Worm (Caenorhabditis elegans) whole organism, young adult: ENCODE measurements around the gene Y94H6A.3.

Source experiments
- B0019.2 ChIP-seq: fragments of 200-800 bp; sonication (Bioruptor generic); conservative IDR thresholded peaks from 2 replicates; pipeline ENCODE4 v1.3.6; 2022; ENCODE audit warnings: missing genetic modification reagents, missing genetic modification characterization, missing compliant biosample characterization
- C06A6.2 ChIP-seq: fragments of 200-800 bp; sonication (Bioruptor generic); conservative IDR thresholded peaks from 2 replicates; pipeline ENCODE4 v1.3.6; 2022; ENCODE audit warnings: missing genetic modification characterization, missing compliant biosample characterization
- F23B12.7 ChIP-seq: sonication (generic microtip); optimal IDR thresholded peaks from 2 replicates; lab custom pipeline; 2017; ENCODE audit warnings: missing genetic modification characterization, mild to moderate bottlenecking, missing compliant biosample characterization, antibody characterized with exemption, moderate library complexity; ENCODE audit not compliant: insufficient read depth
- F39B2.1 ChIP-seq: fragments of 200-800 bp; sonication (Bioruptor generic); IDR thresholded peaks from 2 replicates; pipeline ENCODE4 v1.3.6; 2022; ENCODE audit warnings: missing genetic modification reagents, missing genetic modification characterization, missing compliant biosample characterization
- F57C9.4 ChIP-seq: sonication (generic microtip); optimal IDR thresholded peaks from 2 replicates; lab custom pipeline; 2017; ENCODE audit warnings: mild to moderate bottlenecking, missing genetic modification characterization, missing compliant biosample characterization
- Y67H2A.10 ChIP-seq: fragments of 200-800 bp; sonication (Bioruptor generic); conservative IDR thresholded peaks from 2 replicates; pipeline ENCODE4 v1.3.6; 2022; ENCODE audit warnings: missing genetic modification reagents, missing genetic modification characterization, missing compliant biosample characterization
- Y79H2A.3 ChIP-seq: fragments of 200-800 bp; sonication (Bioruptor generic); conservative IDR thresholded peaks from 2 replicates; pipeline ENCODE4 v1.3.6; 2022; ENCODE audit warnings: missing genetic modification reagents, missing genetic modification characterization, missing compliant biosample characterization
- ZK185.1 ChIP-seq: sonication (generic microtip); optimal IDR thresholded peaks from 2 replicates; lab custom pipeline; 2016; ENCODE audit warnings: mild to moderate bottlenecking, missing genetic modification characterization, missing compliant biosample characterization; ENCODE audit not compliant: poor library complexity, severe bottlenecking
- aptf-2 ChIP-seq: fragments of 200-800 bp; sonication (Bioruptor generic); conservative IDR thresholded peaks from 2 replicates; pipeline ENCODE4 v1.3.6; 2022; ENCODE audit warnings: missing genetic modification reagents, missing genetic modification characterization, missing compliant biosample characterization
- aptf-3 ChIP-seq: fragments of 200-800 bp; sonication (Bioruptor generic); IDR thresholded peaks from 2 replicates; pipeline ENCODE4 v1.3.6; 2022; ENCODE audit warnings: missing genetic modification characterization, missing compliant biosample characterization
- attf-5 ChIP-seq: fragments of 200-800 bp; sonication (Bioruptor generic); optimal IDR thresholded peaks from 2 replicates; lab custom pipeline; 2018; ENCODE audit warnings: mild to moderate bottlenecking, missing genetic modification characterization, missing compliant biosample characterization
- ccch-3 ChIP-seq: fragments of 200-800 bp; sonication (Bioruptor generic); optimal IDR thresholded peaks from 2 replicates; lab custom pipeline; 2018; ENCODE audit warnings: mild to moderate bottlenecking, missing genetic modification characterization, missing compliant biosample characterization
- ceh-58 ChIP-seq: fragments of 200-800 bp; sonication (Bioruptor generic); IDR thresholded peaks from 2 replicates; pipeline ENCODE4 v1.3.6; 2022; ENCODE audit warnings: missing genetic modification characterization, missing compliant biosample characterization
- ceh-91 ChIP-seq: fragments of 200-800 bp; sonication (Bioruptor generic); IDR thresholded peaks from 2 replicates; pipeline ENCODE4 v1.3.6; 2022; ENCODE audit warnings: missing genetic modification reagents, missing genetic modification characterization, missing compliant biosample characterization
- chd-7 ChIP-seq: sonication (generic microtip); optimal IDR thresholded peaks from 2 replicates; lab custom pipeline; 2016; ENCODE audit warnings: mild to moderate bottlenecking, missing genetic modification characterization, moderate library complexity, missing compliant biosample characterization
- die-1 ChIP-seq: sonication (generic microtip); optimal IDR thresholded peaks from 2 replicates; lab custom pipeline; 2016; ENCODE audit warnings: missing genotype, mild to moderate bottlenecking, missing genetic modification characterization, missing compliant biosample characterization
- dpff-1 ChIP-seq: sonication (generic microtip); optimal IDR thresholded peaks from 2 replicates; lab custom pipeline; 2017; ENCODE audit warnings: mild to moderate bottlenecking, missing genetic modification characterization, missing compliant biosample characterization
- dpl-1 ChIP-seq: fragments of 150-350 bp; optimal IDR thresholded peaks from 2 replicates; lab custom pipeline; 2014; ENCODE audit warnings: missing biosample characterization, missing genetic modification reagents, missing genetic modification characterization
- efl-1 ChIP-seq: fragments of 150-350 bp; optimal IDR thresholded peaks from 2 replicates; lab custom pipeline; 2014; ENCODE audit warnings: missing biosample characterization, missing genetic modification reagents, missing genetic modification characterization
- egrh-3 ChIP-seq: fragments of 200-800 bp; sonication (Bioruptor generic); IDR thresholded peaks from 2 replicates; pipeline ENCODE4 v1.3.6; 2022; ENCODE audit warnings: missing genetic modification reagents, missing genetic modification characterization, missing compliant biosample characterization
- ets-4 ChIP-seq: fragments of 200-800 bp; sonication (Bioruptor generic); optimal IDR thresholded peaks from 2 replicates; lab custom pipeline; 2018; ENCODE audit warnings: mild to moderate bottlenecking, missing genetic modification characterization, missing compliant biosample characterization
- gei-17 ChIP-seq: fragments of 200-800 bp; sonication (Bioruptor generic); optimal IDR thresholded peaks from 2 replicates; lab custom pipeline; 2018; ENCODE audit warnings: mild to moderate bottlenecking, missing genetic modification characterization, missing compliant biosample characterization
- hlh-12 ChIP-seq: sonication (generic microtip); optimal IDR thresholded peaks from 2 replicates; lab custom pipeline; 2016; ENCODE audit warnings: missing genetic modification characterization, missing compliant biosample characterization
- hmg-1.2 ChIP-seq: fragments of 200-800 bp; sonication (Bioruptor generic); IDR thresholded peaks from 2 replicates; pipeline ENCODE4 v1.3.6; 2022; ENCODE audit warnings: missing genetic modification reagents, missing genetic modification characterization, missing compliant biosample characterization
- hmg-20 ChIP-seq: fragments of 200-800 bp; sonication (Bioruptor generic); IDR thresholded peaks from 2 replicates; pipeline ENCODE4 v1.3.6; 2022; ENCODE audit warnings: missing genetic modification reagents, missing genetic modification characterization, missing compliant biosample characterization
- lin-35 ChIP-seq, 3 experiments: fragments of 150-350 bp in 2 of 3; sonication (generic microtip) in 1 of 3; optimal IDR thresholded peaks; 2 replicates each; lab custom pipeline; 2014 to 2018; ENCODE audit warnings: missing biosample characterization in 3 of 3, missing genetic modification characterization in 3 of 3, missing genetic modification reagents in 3 of 3
- lir-1 ChIP-seq: fragments of 200-800 bp; sonication (Bioruptor generic); conservative IDR thresholded peaks from 2 replicates; pipeline ENCODE4 v1.3.6; 2022; ENCODE audit warnings: missing genetic modification reagents, missing genetic modification characterization, missing compliant biosample characterization
- mcd-1 ChIP-seq: fragments of 200-800 bp; sonication (Bioruptor generic); IDR thresholded peaks from 2 replicates; pipeline ENCODE4 v1.3.6; 2022; ENCODE audit warnings: missing genetic modification reagents, missing genetic modification characterization, missing compliant biosample characterization
- nfya-1 ChIP-seq: sonication (generic microtip); optimal IDR thresholded peaks from 2 replicates; lab custom pipeline; 2017; ENCODE audit warnings: antibody characterized with exemption, missing compliant biosample characterization, missing genetic modification characterization, borderline replicate concordance; ENCODE audit not compliant: insufficient read depth
- nfyb-1 ChIP-seq: fragments of 200-800 bp; sonication (Bioruptor generic); IDR thresholded peaks from 2 replicates; pipeline ENCODE4 v1.3.6; 2022; ENCODE audit warnings: missing genetic modification reagents, missing genetic modification characterization, missing compliant biosample characterization
- nhr-120 ChIP-seq: fragments of 200-800 bp; sonication (Bioruptor generic); IDR thresholded peaks from 2 replicates; pipeline ENCODE4 v1.3.6; 2022; ENCODE audit warnings: missing genetic modification characterization, missing compliant biosample characterization
- nhr-179 ChIP-seq: sonication (generic microtip); optimal IDR thresholded peaks from 2 replicates; lab custom pipeline; 2016; ENCODE audit warnings: mild to moderate bottlenecking, missing genetic modification characterization, missing compliant biosample characterization
- pbrm-1 ChIP-seq: fragments of 200-800 bp; sonication (Bioruptor generic); IDR thresholded peaks from 2 replicates; pipeline ENCODE4 v1.3.6; 2022; ENCODE audit warnings: missing genetic modification reagents, missing genetic modification characterization, missing compliant biosample characterization
- rcor-1 ChIP-seq: fragments of 200-800 bp; sonication (Bioruptor generic); IDR thresholded peaks from 2 replicates; pipeline ENCODE4 v1.3.6; 2022; ENCODE audit warnings: missing genetic modification reagents, missing genetic modification characterization, missing compliant biosample characterization
- repo-1 ChIP-seq: sonication (generic microtip); optimal IDR thresholded peaks from 2 replicates; lab custom pipeline; 2017; ENCODE audit warnings: mild to moderate bottlenecking, missing genetic modification characterization, missing compliant biosample characterization
- snpc-4 ChIP-seq, 5 experiments: fragments of 150-350 bp in 1 of 5; sonication (generic microtip) in 4 of 5; optimal IDR thresholded peaks; 2 replicates each; lab custom pipeline; 2014 to 2018; ENCODE audit warnings: missing genetic modification characterization in 5 of 5, missing biosample characterization in 3 of 5, antibody characterized with exemption in 2 of 5, mild to moderate bottlenecking in 2 of 5, missing compliant biosample characterization in 2 of 5, missing genotype in 2 of 5, moderate library complexity in 2 of 5, missing genetic modification reagents in 1 of 5
- unc-130 ChIP-seq: sonication (generic microtip); optimal IDR thresholded peaks from 2 replicates; lab custom pipeline; 2016; ENCODE audit warnings: missing genetic modification reagents, missing genetic modification characterization, missing compliant biosample characterization
- unc-62 ChIP-seq: fragments of 150-350 bp; optimal IDR thresholded peaks from 2 replicates; lab custom pipeline; 2014; ENCODE audit warnings: missing biosample characterization, missing genetic modification reagents, missing genetic modification characterization
- ztf-22 ChIP-seq: fragments of 200-800 bp; sonication (Bioruptor generic); optimal IDR thresholded peaks from 2 replicates; lab custom pipeline; 2018; ENCODE audit warnings: mild to moderate bottlenecking, missing genetic modification characterization, moderate library complexity, missing compliant biosample characterization
- ztf-26 ChIP-seq: sonication (generic microtip); optimal IDR thresholded peaks from 2 replicates; lab custom pipeline; 2017; ENCODE audit warnings: missing genetic modification characterization, missing compliant biosample characterization
- ztf-3 ChIP-seq: fragments of 200-800 bp; sonication (Bioruptor generic); optimal IDR thresholded peaks from 2 replicates; lab custom pipeline; 2018; ENCODE audit warnings: mild to moderate bottlenecking, missing genetic modification characterization, missing compliant biosample characterization

The Y94H6A.3 gene

DNA sequence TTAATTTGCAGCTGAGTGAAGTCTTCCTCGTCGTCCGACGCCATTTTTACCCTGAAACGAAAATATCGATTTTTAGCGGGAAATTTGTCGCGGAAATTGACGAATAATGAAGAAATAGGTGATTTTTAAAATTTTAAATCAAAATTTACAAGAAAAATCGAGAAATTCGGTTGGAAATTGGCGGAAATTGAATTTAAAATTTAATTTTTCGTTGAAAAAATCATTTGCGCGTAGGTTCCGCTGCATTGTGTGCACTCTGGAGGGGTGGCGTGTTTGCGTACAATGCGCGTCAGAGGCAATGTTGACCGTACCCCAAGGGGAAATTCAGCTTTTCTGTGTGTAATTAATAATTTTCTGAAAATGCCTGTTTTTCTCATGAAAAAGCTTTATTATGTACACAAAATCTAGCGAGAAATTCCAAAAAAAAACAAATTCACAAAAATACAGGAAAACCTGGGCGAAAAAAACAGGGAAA lies 27.7 kb downstream of the Y94H6A.3 start, which contains the start of gene Y94H6A.5 (continued):
- TF ChIP-seq mcd-1 (GFP tag; lab: Robert Waterston, UW) = peak; percentile 57; the same call in 1 of the 2 replicates
- TF ChIP-seq ztf-26 (tag; lab: Kevin White, UChicago) = no peak
- TF ChIP-seq ccch-3 (GFP tag; lab: Kevin White, UChicago) = no peak
- TF ChIP-seq snpc-4 (GFP tag; optimal IDR thresholded peaks at IDR 0.05; lab: Kevin White, UChicago) = no peak
- peak in 1 of 4 experiments; percentile 18 for TF ChIP-seq snpc-4 (tag; optimal IDR thresholded peaks at IDR 0.05; lab: Kevin White, UChicago)
- TF ChIP-seq egrh-3 = 0 out of 2 replicates have a peak, but pooled peaks have one; percentile 9
- TF ChIP-seq nhr-120 (GFP tag; lab: Robert Waterston, UW) = no peak
- peak in 1 of 3 experiments; percentile 17 for TF ChIP-seq lin-35 (GFP tag; optimal IDR thresholded peaks at IDR 0.05; lab: Kevin White, UChicago)
- TF ChIP-seq attf-5 = peak; percentile 34
- 0 out of 2 replicates have a peak, but pooled peaks have one; percentile 18 for TF ChIP-seq rcor-1

DNA sequence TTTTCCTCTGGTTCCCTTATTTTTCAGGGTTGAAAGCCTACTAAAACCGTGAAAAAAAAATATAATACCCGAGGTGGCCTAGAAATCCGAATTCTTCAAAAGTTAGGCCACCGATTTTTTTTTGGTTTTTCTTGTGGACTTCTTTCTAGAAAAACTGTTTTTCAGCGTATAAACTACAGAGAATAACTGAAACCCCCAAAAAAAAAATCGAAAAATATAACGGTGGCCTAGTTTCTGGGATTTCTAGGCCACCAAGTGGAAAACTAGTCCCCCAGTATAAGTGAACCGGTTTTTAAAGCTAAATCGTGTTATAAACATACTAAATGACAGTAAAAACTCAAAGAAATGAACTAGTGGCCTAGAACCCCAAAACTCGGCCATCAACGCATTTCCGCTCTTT lies 29.4 kb downstream of the Y94H6A.3 start:
- TF ChIP-seq unc-62 (GFP tag; lab: Kevin White, UChicago) (no peak), F57C9.4 (tag; lab: Kevin White, UChicago) (no peak), die-1 (tag; lab: Kevin White, UChicago) (no peak), dpl-1 (GFP tag; lab: Kevin White, UChicago) (no peak), dpff-1 (no peak), Y79H2A.3 (no peak), ets-4 (GFP tag; lab: Kevin White, UChicago) (no peak), nfya-1 (tag; lab: Kevin White, UChicago) (no peak), aptf-2 (GFP tag; lab: Robert Waterston, UW) (no peak), repo-1 (tag; lab: Kevin White, UChicago) (no peak), ceh-91 (no peak), Y67H2A.10 (GFP tag; lab: Robert Waterston, UW) (no peak), hlh-12 (tag; lab: Kevin White, UChicago) (no peak), aptf-3 (GFP tag; lab: Robert Waterston, UW) (no peak), chd-7 (no peak), gei-17 (GFP tag; lab: Kevin White, UChicago) (no peak), lir-1 (GFP tag; lab: Robert Waterston, UW) (no peak)

DNA sequence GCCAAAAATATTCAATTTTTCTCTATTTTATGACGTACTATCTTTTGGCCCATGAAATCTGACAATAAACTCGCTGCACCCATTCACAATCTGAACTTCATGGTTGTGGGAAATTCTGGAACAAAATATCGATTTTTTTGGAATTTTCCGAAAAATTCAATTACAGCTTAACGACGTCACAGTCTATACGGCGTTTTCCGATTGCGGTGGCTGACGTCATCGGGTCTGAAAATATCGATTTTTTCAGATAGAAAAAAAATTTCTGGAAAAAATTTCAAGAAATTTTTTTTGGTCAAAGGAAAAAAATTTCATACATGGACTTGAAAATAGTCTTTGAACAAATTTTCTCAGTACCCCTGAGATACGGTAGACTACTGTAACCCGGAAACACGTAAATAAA lies 30.7 kb downstream of the Y94H6A.3 start, which contains the start of gene ubc-8:
Gene ubc-8 (minus strand): TSS at position 227 of the 400 bp plus-strand sequence.
- TF ChIP-seq nhr-179 (tag; lab: Kevin White, UChicago) = no peak
- no peak for TF ChIP-seq aptf-3 (GFP tag; lab: Robert Waterston, UW)
- no peak for TF ChIP-seq ztf-3

DNA sequence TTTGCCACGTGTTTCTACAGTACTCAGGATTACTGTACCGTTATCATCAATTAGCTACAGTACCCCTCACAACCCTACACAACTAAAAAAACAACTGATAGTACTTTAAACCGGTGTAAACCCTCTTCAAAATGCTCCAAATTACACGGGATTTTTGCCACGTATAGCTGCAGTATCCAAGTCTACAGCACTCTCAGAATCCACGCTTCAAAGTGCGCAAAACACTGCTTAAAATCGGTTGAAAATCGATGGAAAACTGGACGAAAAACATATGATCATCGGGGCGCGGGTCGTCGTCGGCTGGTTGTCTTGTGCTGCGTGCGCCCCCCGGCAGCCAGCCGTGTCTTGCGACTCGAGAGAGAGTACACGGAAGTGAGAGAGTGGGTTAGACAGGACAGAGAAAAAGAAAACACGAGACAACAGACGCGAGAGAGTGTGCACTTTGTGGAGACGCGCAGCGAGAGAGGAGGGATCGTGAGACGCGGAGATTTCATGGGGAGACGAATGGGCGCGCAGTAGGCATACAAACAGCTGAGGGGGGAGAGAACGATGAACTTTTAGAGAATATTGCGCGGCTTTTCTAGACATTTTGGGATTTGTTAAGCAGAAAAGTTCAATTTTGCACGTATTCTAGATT lies 32.1 kb downstream of the Y94H6A.3 start:
- TF ChIP-seq efl-1 (GFP tag; lab: Kevin White, UChicago) (no peak), ztf-26 (tag; lab: Kevin White, UChicago) (peak; percentile 60), hlh-12 (tag; lab: Kevin White, UChicago) (no peak), hmg-20 (GFP tag; lab: Robert Waterston, UW) (peak; percentile 61; the same call in 1 of the 2 replicates), pbrm-1 (peak; percentile 81), nhr-179 (tag; lab: Kevin White, UChicago) (no peak), ceh-58 (GFP tag; lab: Robert Waterston, UW) (no peak), unc-130 (GFP tag; lab: Kevin White, UChicago) (no peak), ZK185.1 (tag; lab: Kevin White, UChicago) (peak; percentile 50), ztf-3 (peak; percentile 15), repo-1 (tag; lab: Kevin White, UChicago) (peak; percentile 14), ztf-22 (GFP tag; lab: Kevin White, UChicago) (no peak), Y67H2A.10 (GFP tag; lab: Robert Waterston, UW) (peak; percentile 55; the same call in 1 of the 2 replicates), hmg-1.2 (peak; percentile 95), B0019.2 (GFP tag; lab: Robert Waterston, UW) (no peak), rcor-1 (peak; percentile 54), chd-7 (peak; percentile 71), C06A6.2 (peak; percentile 66; the same call in 1 of the 2 replicates), mcd-1 (GFP tag; lab: Robert Waterston, UW) (peak; percentile 76), nfyb-1 (GFP tag; lab: Robert Waterston, UW) (peak; percentile 78), F39B2.1 (GFP tag; lab: Robert Waterston, UW) (no peak), F23B12.7 (no peak)
